Fruit fly (Drosophila melanogaster) whole organism, larva: Measurements from ENCODE around the gene Cad86C.
A peak's percentile ranks its signal among the peaks of the same experiment; 100 is the strongest.

Experiments used
- noc ChIP-seq: fragments of 200-800 bp; sonication (Bioruptor generic); optimal IDR thresholded peaks from 3 replicates; lab custom pipeline; 2019; ENCODE audit warnings: missing biosample characterization, mild to moderate bottlenecking, missing genetic modification characterization, moderate library complexity

Gene Cad86C

dm6 chr3R:10875515-10876434 lies 48.9 kb downstream of the Cad86C start, which contains the start of gene Sodh2:
Sodh2 (plus strand) TSS chr3R:10876384.
- TF ChIP-seq noc (tag; lab: Kevin White, UChicago), result peak; percentile 93

- TF ChIP-seq noc (tag; lab: Kevin White, UChicago), result peak; percentile 47
Measured at dm6 chr3R:10877808-10878207, 50.9 kb downstream of the Cad86C start.

dm6 chr3R:10878628-10879027 lies 51.7 kb downstream of the Cad86C start:
- no peak for TF ChIP-seq noc (tag; lab: Kevin White, UChicago)

- TF ChIP-seq noc (tag; lab: Kevin White, UChicago), result no peak
Measured at dm6 chr3R:10879219-10879618, 52.3 kb downstream of the Cad86C start, which contains the start of gene CG14695. CG14695 (minus strand) TSS chr3R:10879319.

- TF ChIP-seq noc (tag; lab: Kevin White, UChicago), result no peak
Measured at dm6 chr3R:10881824-10882559, 55.1 kb downstream of the Cad86C start, which contains the start of gene Tpc1. Tpc1 (minus strand) TSS chr3R:10882188.

dm6 chr3R:10884031-10884677 lies 57.3 kb downstream of the Cad86C start:
- no peak for TF ChIP-seq noc (tag; lab: Kevin White, UChicago)

dm6 chr3R:10884678-10885421 lies 58.0 kb downstream of the Cad86C start, which contains the start of gene CG14696:
CG14696 (minus strand) TSS chr3R:10885001.
- TF ChIP-seq noc (tag; lab: Kevin White, UChicago), result no peak

- no peak for TF ChIP-seq noc (tag; lab: Kevin White, UChicago)
Measured at dm6 chr3R:10885422-10886081, 58.7 kb downstream of the Cad86C start, which contains the start of gene Leash. Leash (plus strand) TSS chr3R:10885540.

- peak; percentile 96 for TF ChIP-seq noc (tag; lab: Kevin White, UChicago)
Measured at dm6 chr3R:10886462-10887315, 59.8 kb downstream of the Cad86C start.

- TF ChIP-seq noc (tag; lab: Kevin White, UChicago), result peak; percentile 48
Measured at dm6 chr3R:10888300-10888632, 61.4 kb downstream of the Cad86C start.

dm6 chr3R:10888633-10889519 lies 62.0 kb downstream of the Cad86C start:
- TF ChIP-seq noc (tag; lab: Kevin White, UChicago), result peak; percentile 76

dm6 chr3R:10889520-10889887 lies 62.6 kb downstream of the Cad86C start, which contains the start of gene Ak3:
Ak3 (minus strand) TSS chr3R:10889588.
- TF ChIP-seq noc (tag; lab: Kevin White, UChicago), result no peak
